Worm (Caenorhabditis elegans) whole organism, L3 larva: ENCODE results near the gene F59D12.5.

Experiments used
- R02D3.7 ChIP-seq: fragments of 150-350 bp; optimal IDR thresholded peaks from 2 replicates; lab custom pipeline; 2014; ENCODE audit warnings: missing biosample characterization, missing genetic modification characterization
- ZK546.5 ChIP-seq: sonication (generic microtip); optimal IDR thresholded peaks from 2 replicates; lab custom pipeline; 2017; ENCODE audit warnings: missing biosample characterization, missing genetic modification characterization
- aly-2 ChIP-seq: fragments of 150-350 bp; optimal IDR thresholded peaks from 2 replicates; lab custom pipeline; 2014; ENCODE audit warnings: missing biosample characterization, missing genetic modification characterization
- ama-1 ChIP-seq: fragments of 150-350 bp; optimal IDR thresholded peaks from 2 replicates; lab custom pipeline; 2018
- ceh-16 ChIP-seq: sonication (generic microtip); optimal IDR thresholded peaks from 2 replicates; lab custom pipeline; 2017; ENCODE audit warnings: missing biosample characterization, missing genetic modification characterization
- ceh-28 ChIP-seq: fragments of 150-350 bp; optimal IDR thresholded peaks from 2 replicates; lab custom pipeline; 2014; ENCODE audit warnings: missing biosample characterization, missing genetic modification reagents, missing genetic modification characterization
- ceh-82 ChIP-seq: fragments of 150-350 bp; optimal IDR thresholded peaks from 2 replicates; lab custom pipeline; 2014; ENCODE audit warnings: missing biosample characterization, missing genetic modification characterization
- ceh-9 ChIP-seq: sonication (generic microtip); optimal IDR thresholded peaks from 2 replicates; lab custom pipeline; 2018; ENCODE audit warnings: missing biosample characterization, missing genetic modification characterization
- daf-12 ChIP-seq: fragments of 150-350 bp; optimal IDR thresholded peaks from 2 replicates; lab custom pipeline; 2014; ENCODE audit warnings: missing biosample characterization, missing genetic modification reagents, missing genetic modification characterization
- egl-27 ChIP-seq: sonication (generic microtip); optimal IDR thresholded peaks from 4 replicates; lab custom pipeline; 2017; ENCODE audit warnings: missing biosample characterization, missing genetic modification reagents, missing genetic modification characterization
- egl-5 ChIP-seq: fragments of 150-350 bp; optimal IDR thresholded peaks from 2 replicates; lab custom pipeline; 2017; ENCODE audit warnings: missing biosample characterization, missing genetic modification reagents, missing genetic modification characterization, inconsistent platforms
- elt-1 ChIP-seq: fragments of 150-350 bp; optimal IDR thresholded peaks from 2 replicates; lab custom pipeline; 2014; ENCODE audit warnings: missing biosample characterization, missing genetic modification characterization
- elt-2 ChIP-seq: sonication (generic microtip); optimal IDR thresholded peaks from 2 replicates; lab custom pipeline; 2016; ENCODE audit warnings: missing genetic modification reagents, mild to moderate bottlenecking, missing genetic modification characterization, missing compliant biosample characterization
- elt-3 ChIP-seq, 3 experiments: fragments of 150-350 bp in 1 of 3; sonication (generic microtip) in 2 of 3; optimal IDR thresholded peaks; 2 replicates in 2 of 3; 4 replicates in 1 of 3; lab custom pipeline; 2014 to 2017; ENCODE audit warnings: missing biosample characterization in 3 of 3, missing genetic modification characterization in 3 of 3
- eor-1 ChIP-seq, 2 experiments: fragments of 150-350 bp; optimal IDR thresholded peaks; 2 replicates each; lab custom pipeline; 2014 to 2018; ENCODE audit warnings: missing biosample characterization in 2 of 2, missing genetic modification characterization in 2 of 2
- fkh-10 ChIP-seq: sonication (generic microtip); optimal IDR thresholded peaks from 2 replicates; lab custom pipeline; 2017; ENCODE audit warnings: missing biosample characterization, missing genetic modification reagents, missing genetic modification characterization
- fkh-2 ChIP-seq: fragments of 150-350 bp; optimal IDR thresholded peaks from 2 replicates; lab custom pipeline; 2014; ENCODE audit warnings: missing biosample characterization, missing genetic modification reagents, missing genetic modification characterization
- fos-1 ChIP-seq: fragments of 150-350 bp; optimal IDR thresholded peaks from 2 replicates; lab custom pipeline; 2014; ENCODE audit warnings: missing biosample characterization, missing genetic modification characterization
- hmg-11 ChIP-seq: sonication (generic microtip); optimal IDR thresholded peaks from 2 replicates; lab custom pipeline; 2016; ENCODE audit warnings: missing genetic modification characterization, missing compliant biosample characterization
- jun-1 ChIP-seq: fragments of 150-350 bp; optimal IDR thresholded peaks from 2 replicates; lab custom pipeline; 2014; ENCODE audit warnings: missing biosample characterization, missing genetic modification reagents, missing genetic modification characterization
- lin-15B ChIP-seq: fragments of 150-350 bp; optimal IDR thresholded peaks from 2 replicates; lab custom pipeline; 2014; ENCODE audit warnings: missing biosample characterization, missing genetic modification characterization
- lin-39 ChIP-seq: fragments of 150-350 bp; optimal IDR thresholded peaks from 2 replicates; lab custom pipeline; 2018; ENCODE audit warnings: missing biosample characterization, missing genetic modification reagents, missing genetic modification characterization
- lsy-12 ChIP-seq: sonication (generic microtip); optimal IDR thresholded peaks from 2 replicates; lab custom pipeline; 2016; ENCODE audit warnings: mild to moderate bottlenecking, missing genetic modification characterization, missing compliant biosample characterization
- mdl-1 ChIP-seq: fragments of 150-350 bp; optimal IDR thresholded peaks from 2 replicates; lab custom pipeline; 2014; ENCODE audit warnings: missing biosample characterization, missing genetic modification characterization
- mml-1 ChIP-seq: fragments of 150-350 bp; sonication (generic microtip); optimal IDR thresholded peaks from 3 replicates; lab custom pipeline; 2014; ENCODE audit warnings: missing biosample characterization, missing genetic modification characterization
- nfya-1 ChIP-seq: sonication (generic microtip); optimal IDR thresholded peaks from 2 replicates; lab custom pipeline; 2017; ENCODE audit warnings: missing genetic modification characterization, mild to moderate bottlenecking, missing compliant biosample characterization, antibody characterized with exemption, moderate library complexity; ENCODE audit not compliant: insufficient read depth
- nhr-11 ChIP-seq: fragments of 150-350 bp; optimal IDR thresholded peaks from 2 replicates; lab custom pipeline; 2014; ENCODE audit warnings: missing biosample characterization, missing genetic modification characterization
- nhr-12 ChIP-seq: fragments of 150-350 bp; optimal IDR thresholded peaks from 2 replicates; lab custom pipeline; 2014; ENCODE audit warnings: missing biosample characterization, missing genetic modification characterization
- nhr-23 ChIP-seq: fragments of 150-350 bp; optimal IDR thresholded peaks from 2 replicates; lab custom pipeline; 2014; ENCODE audit warnings: missing biosample characterization, missing genetic modification reagents, missing genetic modification characterization
- nhr-237 ChIP-seq: fragments of 150-350 bp; optimal IDR thresholded peaks from 2 replicates; lab custom pipeline; 2014; ENCODE audit warnings: missing biosample characterization, missing genetic modification characterization
- nhr-25 ChIP-seq: sonication (generic microtip); optimal IDR thresholded peaks from 2 replicates; lab custom pipeline; 2017; ENCODE audit warnings: missing biosample characterization, missing genetic modification characterization
- nhr-28 ChIP-seq: fragments of 150-350 bp; optimal IDR thresholded peaks from 2 replicates; lab custom pipeline; 2014; ENCODE audit warnings: missing biosample characterization, missing genetic modification characterization
- nhr-43 ChIP-seq: sonication (generic microtip); optimal IDR thresholded peaks from 2 replicates; lab custom pipeline; 2016; ENCODE audit warnings: mild to moderate bottlenecking, missing genetic modification characterization, missing compliant biosample characterization; ENCODE audit not compliant: poor library complexity, severe bottlenecking
- nhr-67 ChIP-seq: fragments of 150-350 bp; optimal IDR thresholded peaks from 2 replicates; lab custom pipeline; 2014; ENCODE audit warnings: missing biosample characterization, missing genetic modification characterization
- nhr-76 ChIP-seq: fragments of 150-350 bp; sonication (generic microtip); optimal IDR thresholded peaks from 5 replicates; lab custom pipeline; 2014; ENCODE audit warnings: missing biosample characterization, missing genetic modification characterization
- nhr-77 ChIP-seq: fragments of 150-350 bp; optimal IDR thresholded peaks from 2 replicates; lab custom pipeline; 2014; ENCODE audit warnings: missing biosample characterization, missing genetic modification characterization
- pha-4 ChIP-seq: fragments of 150-350 bp; optimal IDR thresholded peaks from 2 replicates; lab custom pipeline; 2014; ENCODE audit warnings: missing biosample characterization, missing genetic modification reagents, missing genetic modification characterization
- pqm-1 ChIP-seq: fragments of 150-350 bp; optimal IDR thresholded peaks from 2 replicates; lab custom pipeline; 2017; ENCODE audit warnings: missing biosample characterization, missing genetic modification characterization, inconsistent platforms
- sea-2 ChIP-seq: fragments of 150-350 bp; sonication (generic microtip); optimal IDR thresholded peaks from 4 replicates; lab custom pipeline; 2014; ENCODE audit warnings: missing biosample characterization, missing genetic modification reagents, missing genetic modification characterization
- skn-1 ChIP-seq: fragments of 150-350 bp; optimal IDR thresholded peaks from 2 replicates; lab custom pipeline; 2014; ENCODE audit warnings: missing biosample characterization, missing genetic modification characterization
- snpc-4 ChIP-seq: fragments of 150-350 bp; optimal IDR thresholded peaks from 2 replicates; lab custom pipeline; 2014; ENCODE audit warnings: missing biosample characterization, missing genetic modification characterization
- tbx-2 ChIP-seq: sonication (generic microtip); optimal IDR thresholded peaks from 2 replicates; lab custom pipeline; 2016; ENCODE audit warnings: mild to moderate bottlenecking, missing genetic modification characterization, missing compliant biosample characterization
- unc-39 ChIP-seq: sonication (generic microtip); optimal IDR thresholded peaks from 4 replicates; lab custom pipeline; 2017; ENCODE audit warnings: missing biosample characterization, missing genetic modification characterization
- unc-62 ChIP-seq: fragments of 150-350 bp; sonication (generic microtip); optimal IDR thresholded peaks from 4 replicates; lab custom pipeline; 2014; ENCODE audit warnings: missing biosample characterization, missing genetic modification reagents, missing genetic modification characterization
- zag-1 ChIP-seq: fragments of 150-350 bp; optimal IDR thresholded peaks from 2 replicates; lab custom pipeline; 2014; ENCODE audit warnings: missing biosample characterization, missing genetic modification characterization
- ztf-11 ChIP-seq: fragments of 150-350 bp; optimal IDR thresholded peaks from 2 replicates; lab custom pipeline; 2014; ENCODE audit warnings: missing biosample characterization, missing genetic modification characterization
- ztf-4 ChIP-seq: fragments of 150-350 bp; optimal IDR thresholded peaks from 2 replicates; lab custom pipeline; 2014; ENCODE audit warnings: missing biosample characterization, missing genetic modification characterization

Gene F59D12.5

DNA sequence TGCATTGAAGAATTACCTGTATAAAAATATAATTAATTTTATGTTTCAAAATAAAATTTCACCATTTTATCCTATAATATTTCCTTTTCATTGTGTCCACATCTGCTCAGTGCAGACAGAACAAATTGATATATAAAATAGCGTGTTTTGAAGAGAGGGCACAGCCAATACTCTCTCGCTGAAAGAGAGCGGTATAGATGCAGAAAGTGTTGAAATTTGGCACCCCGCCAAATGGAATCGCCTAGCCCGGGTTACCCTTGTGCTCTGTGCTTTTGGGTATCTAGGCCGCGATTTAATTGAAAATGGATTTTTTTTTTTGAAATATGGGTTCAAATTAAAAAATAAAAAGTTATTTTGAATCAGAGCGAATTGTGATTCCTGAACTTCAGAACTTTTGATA, 30.0 kb downstream of the F59D12.5 start:
- TF ChIP-seq tbx-2 (tag; lab: Kevin White, UChicago) (no peak), lin-39 (tag; lab: Kevin White, UChicago) (peak; percentile 58), pha-4 (tag; lab: Kevin White, UChicago) (peak; percentile 54), fkh-2 (tag; lab: Kevin White, UChicago) (no peak), ceh-9 (no peak), jun-1 (no peak), elt-2 (peak; percentile 9), unc-62 (GFP tag; lab: Kevin White, UChicago) (no peak), nhr-67 (tag; lab: Kevin White, UChicago) (no peak), nfya-1 (peak; percentile 38), hmg-11 (no peak), unc-39 (tag; lab: Kevin White, UChicago) (no peak), eor-1 (tag; optimal IDR thresholded peaks at IDR 0.05; lab: Kevin White, UChicago) (no peak), skn-1 (tag; lab: Kevin White, UChicago) (no peak), nhr-11 (tag; lab: Kevin White, UChicago) (no peak)

DNA sequence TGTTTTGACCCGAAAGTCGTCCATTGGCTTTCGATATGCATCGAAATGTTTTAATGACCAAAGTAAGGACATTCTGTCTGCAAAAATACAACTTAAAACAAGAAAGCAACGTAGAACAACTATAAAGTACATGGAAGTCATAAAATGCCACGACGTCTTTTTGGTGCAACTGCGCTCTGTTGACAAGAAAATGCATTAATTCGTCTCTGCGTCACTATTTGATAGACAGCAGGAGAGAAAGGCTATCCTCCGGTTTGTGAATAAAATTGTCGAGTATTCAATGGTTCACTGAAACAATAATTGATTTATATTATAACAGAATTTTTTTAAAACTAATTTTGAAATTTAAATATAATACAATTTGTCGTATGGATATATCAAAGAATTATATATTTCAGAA, 30.7 kb downstream of the F59D12.5 start, which contains the start of gene ergi-3:
ergi-3 (minus strand) TSS at position 311 of the 400 bp plus-strand sequence.
- no peak for TF ChIP-seq skn-1 (tag; lab: Kevin White, UChicago)
- no peak for TF ChIP-seq nhr-28 (tag; lab: Kevin White, UChicago)
- no peak for TF ChIP-seq eor-1 (tag; optimal IDR thresholded peaks at IDR 0.05; lab: Kevin White, UChicago)
- no peak for TF ChIP-seq ceh-16 (tag; lab: Kevin White, UChicago)
- TF ChIP-seq hmg-11 = no peak
- peak; percentile 60 for TF ChIP-seq nhr-23 (tag; lab: Kevin White, UChicago)
- no peak for TF ChIP-seq egl-27 (tag; lab: Kevin White, UChicago)
- TF ChIP-seq nhr-237 (tag; lab: Kevin White, UChicago) = no peak
- TF ChIP-seq nhr-43 (tag; lab: Kevin White, UChicago) = no peak
- no peak for TF ChIP-seq nhr-12 (tag; lab: Kevin White, UChicago)
- no peak for TF ChIP-seq ceh-28 (tag; lab: Kevin White, UChicago)
- no peak for TF ChIP-seq zag-1
- TF ChIP-seq ama-1 (lab: Kevin White, UChicago) = no peak
- peak; percentile 77 for TF ChIP-seq egl-5 (tag; lab: Kevin White, UChicago)
- peak; percentile 78 for TF ChIP-seq lin-15B (tag; lab: Kevin White, UChicago)
- no peak for TF ChIP-seq nhr-67 (tag; lab: Kevin White, UChicago)
- TF ChIP-seq unc-39 (tag; lab: Kevin White, UChicago) = no peak
- TF ChIP-seq ceh-82 (tag; lab: Kevin White, UChicago) = no peak
- peak; percentile 68 for TF ChIP-seq snpc-4 (tag; lab: Kevin White, UChicago)
- TF ChIP-seq mml-1 (tag; lab: Kevin White, UChicago) = no peak
- TF ChIP-seq mdl-1 = no peak
- no peak for TF ChIP-seq R02D3.7 (tag; lab: Kevin White, UChicago)
- TF ChIP-seq fos-1 (tag; lab: Kevin White, UChicago) = no peak
- TF ChIP-seq daf-12 (tag; lab: Kevin White, UChicago) = no peak
- TF ChIP-seq ceh-9 = no peak
- no peak for TF ChIP-seq sea-2
- peak; percentile 88 for TF ChIP-seq lin-39 (tag; lab: Kevin White, UChicago)
- TF ChIP-seq aly-2 (tag; lab: Kevin White, UChicago) = no peak
- TF ChIP-seq elt-3 (tag; optimal IDR thresholded peaks at IDR 0.05; lab: Kevin White, UChicago) = peak in 1 of 3 experiments; percentile 47
- TF ChIP-seq ztf-4 = no peak
- peak; percentile 45 for TF ChIP-seq elt-2
- peak; percentile 77 for TF ChIP-seq nfya-1
- TF ChIP-seq jun-1 = peak; percentile 50
- no peak for TF ChIP-seq pqm-1 (tag; lab: Kevin White, UChicago)
- no peak for TF ChIP-seq tbx-2 (tag; lab: Kevin White, UChicago)
- no peak for TF ChIP-seq nhr-76 (tag; lab: Kevin White, UChicago)
- no peak for TF ChIP-seq elt-1 (tag; lab: Kevin White, UChicago)
- TF ChIP-seq fkh-10 (GFP tag; lab: Kevin White, UChicago) = no peak
- TF ChIP-seq nhr-77 (tag; lab: Kevin White, UChicago) = no peak
- TF ChIP-seq ZK546.5 = no peak
- no peak for TF ChIP-seq fkh-2 (tag; lab: Kevin White, UChicago)
- TF ChIP-seq ztf-11 (tag; lab: Kevin White, UChicago) = no peak
- peak; percentile 75 for TF ChIP-seq nhr-25 (tag; lab: Kevin White, UChicago)
- no peak for TF ChIP-seq unc-62 (GFP tag; lab: Kevin White, UChicago)
- no peak for TF ChIP-seq nhr-11 (tag; lab: Kevin White, UChicago)
- TF ChIP-seq pha-4 (tag; lab: Kevin White, UChicago) = peak; percentile 82
- TF ChIP-seq lsy-12 (tag; lab: Kevin White, UChicago) = no peak
